Worm (Caenorhabditis elegans): ENCODE data around the gene clec-63.

ce11 chrII:12935259-12935658, 39.8 kb downstream of the clec-63 start, which contains the start of gene lips-9:
- TF ChIP-seq cog-1 (tag; optimal IDR thresholded peaks at IDR 0.05) (no peak), ref-1 (GFP tag; conservative IDR thresholded peaks at IDR 0.05) (no peak)

Measured in whole organism, midembryonic.